Worm (Caenorhabditis elegans): Measurements from ENCODE around the gene nucl-1.

DNA sequence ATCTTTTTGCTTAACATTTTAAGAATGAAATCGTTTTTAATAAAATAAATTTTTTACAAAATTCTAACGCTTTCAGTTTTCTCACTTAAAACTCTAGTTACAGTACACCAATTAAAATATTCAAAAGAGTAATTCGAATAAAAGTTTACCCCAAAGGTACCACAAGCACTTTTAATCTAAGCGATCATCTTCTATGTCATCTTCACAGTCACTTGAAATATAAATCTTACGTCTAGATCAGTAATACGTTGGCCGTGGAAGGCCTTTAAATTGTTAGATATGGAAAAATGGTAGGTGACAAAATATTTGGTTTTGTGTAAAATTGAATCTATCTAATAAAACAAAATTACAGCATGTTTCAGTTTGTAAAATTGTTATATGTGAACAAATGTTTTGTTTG, 42.0 kb downstream of the nucl-1 start:
- TF ChIP-seq nhr-237 (tag; optimal IDR thresholded peaks at IDR 0.05) (no peak), cnd-1 (tag; optimal IDR thresholded peaks at IDR 0.05) (no peak), unc-62 (GFP tag; optimal IDR thresholded peaks at IDR 0.05) (no peak)

Data from whole organism, mixed stage, embryonic.